Worm (Caenorhabditis elegans): Measurements from ENCODE around the gene Y6E2A.4.

ce11 chrV:15721431-15721830, 4.9 kb upstream of the Y6E2A.4 start:
- TF ChIP-seq dao-5 (tag; optimal IDR thresholded peaks at IDR 0.05), result no peak
- TF ChIP-seq him-1 (tag; optimal IDR thresholded peaks at IDR 0.05), result no peak
